Worm (Caenorhabditis elegans) whole organism, early embryonic: Measurements from ENCODE around the gene T10D4.6.

ENCODE experiments used
- aly-1 ChIP-seq: sonication (generic microtip); optimal IDR thresholded peaks from 2 replicates; lab custom pipeline; 2016; ENCODE audit warnings: missing genetic modification characterization, missing compliant biosample characterization
- ama-1 ChIP-seq: fragments of 150-350 bp; optimal IDR thresholded peaks from 2 replicates; lab custom pipeline; 2014
- ets-7 ChIP-seq: sonication (generic microtip); optimal IDR thresholded peaks from 2 replicates; lab custom pipeline; 2016; ENCODE audit warnings: missing genotype, missing genetic modification characterization, missing compliant biosample characterization
- hmg-4 ChIP-seq: fragments of 200-800 bp; sonication (Bioruptor generic); optimal IDR thresholded peaks from 2 replicates; lab custom pipeline; 2018; ENCODE audit warnings: mild to moderate bottlenecking, missing genetic modification characterization, missing compliant biosample characterization

- no peak for TF ChIP-seq ama-1
- TF ChIP-seq ets-7 (tag; lab: Kevin White, UChicago): no peak
- TF ChIP-seq hmg-4: no peak
- no peak for TF ChIP-seq aly-1 (tag; lab: Kevin White, UChicago)
Observed at ce11 chrII:3123206-3123605, 4.1 kb downstream of the T10D4.6 start, which contains the start of gene srh-71.
